Fruit fly (Drosophila melanogaster) whole organism, embryonic: ENCODE results near the gene qtc.

Experiments
- Adf1 ChIP-seq: fragments of 200-800 bp; sonication (Bioruptor generic); IDR thresholded peaks from 2 replicates; pipeline ENCODE4 v1.3.6; 2022; ENCODE audit warnings: missing biosample characterization, missing genetic modification characterization
- CG10959 ChIP-seq: fragments of 200-800 bp; sonication (Bioruptor generic); IDR thresholded peaks from 2 replicates; pipeline ENCODE4 v1.3.6; 2022; ENCODE audit warnings: missing biosample characterization, missing genetic modification characterization
- CG11504 ChIP-seq: fragments of 200-800 bp; sonication (Bioruptor generic); optimal IDR thresholded peaks from 3 replicates; lab custom pipeline; 2019; ENCODE audit warnings: missing biosample characterization, mild to moderate bottlenecking, missing genetic modification characterization, moderate library complexity
- CG12236 ChIP-seq: fragments of 200-800 bp; sonication (Bioruptor generic); optimal IDR thresholded peaks from 2 replicates; lab custom pipeline; 2016; ENCODE audit warnings: missing biosample characterization, missing genetic modification characterization
- CG14050 ChIP-seq: fragments of 200-800 bp; sonication (Bioruptor generic); IDR thresholded peaks from 3 replicates; pipeline ENCODE4 v1.3.6; 2022; ENCODE audit warnings: missing biosample characterization, missing genetic modification characterization
- CG15601 ChIP-seq: fragments of 200-800 bp; sonication (Bioruptor generic); optimal IDR thresholded peaks from 3 replicates; lab custom pipeline; 2019; ENCODE audit warnings: missing biosample characterization, mild to moderate bottlenecking, missing genetic modification characterization, moderate library complexity
- CG17829 ChIP-seq: fragments of 200-800 bp; optimal IDR thresholded peaks from 2 replicates; lab custom pipeline; 2019; ENCODE audit warnings: missing biosample characterization, mild to moderate bottlenecking, missing genetic modification characterization, moderate library complexity
- CG2678 ChIP-seq: fragments of 200-800 bp; sonication (Bioruptor generic); optimal IDR thresholded peaks from 3 replicates; lab custom pipeline; 2019; ENCODE audit warnings: missing biosample characterization, mild to moderate bottlenecking, missing genetic modification characterization, moderate library complexity
- CG3163 ChIP-seq: fragments of 200-800 bp; sonication (Bioruptor generic); optimal IDR thresholded peaks from 3 replicates; lab custom pipeline; 2016; ENCODE audit warnings: missing biosample characterization, missing genetic modification characterization
- CG33557 ChIP-seq: fragments of 200-800 bp; sonication (Bioruptor generic); optimal IDR thresholded peaks from 2 replicates; lab custom pipeline; 2019; ENCODE audit warnings: missing biosample characterization, mild to moderate bottlenecking, missing genetic modification characterization, moderate library complexity
- CG34224 ChIP-seq: fragments of 200-800 bp; sonication (Bioruptor generic); IDR thresholded peaks from 3 replicates; pipeline ENCODE4 v1.3.6; 2022; ENCODE audit warnings: missing biosample characterization, missing genetic modification characterization; ENCODE audit not compliant: partially characterized antibody
- CG3847 ChIP-seq: fragments of 200-800 bp; sonication (Bioruptor generic); IDR thresholded peaks from 2 replicates; pipeline ENCODE4 v1.3.6; 2022; ENCODE audit warnings: missing biosample characterization, missing genetic modification characterization
- CG43689 ChIP-seq: fragments of 200-800 bp; sonication (Bioruptor generic); IDR thresholded peaks from 2 replicates; pipeline ENCODE4 v1.3.6; 2022; ENCODE audit warnings: missing biosample characterization, missing genetic modification characterization
- CG4617 ChIP-seq: fragments of 200-800 bp; sonication (Bioruptor generic); optimal IDR thresholded peaks from 3 replicates; lab custom pipeline; 2016; ENCODE audit warnings: missing biosample characterization, missing genetic modification characterization, borderline replicate concordance
- CG6272 ChIP-seq: fragments of 200-800 bp; sonication (Bioruptor generic); IDR thresholded peaks from 2 replicates; pipeline ENCODE4 v1.3.6; 2022; ENCODE audit warnings: missing biosample characterization, missing genetic modification characterization
- CG6683 ChIP-seq: fragments of 200-800 bp; sonication (Bioruptor generic); optimal IDR thresholded peaks from 2 replicates; lab custom pipeline; 2017; ENCODE audit warnings: missing biosample characterization, mild to moderate bottlenecking, missing genetic modification characterization, missing genetic modification reagents
- CG8359 ChIP-seq: fragments of 200-800 bp; sonication (Bioruptor generic); optimal IDR thresholded peaks from 2 replicates; lab custom pipeline; 2017; ENCODE audit warnings: missing biosample characterization, mild to moderate bottlenecking, missing genetic modification characterization, borderline replicate concordance
- CG9817 ChIP-seq: fragments of 200-800 bp; sonication (Bioruptor generic); optimal IDR thresholded peaks from 2 replicates; lab custom pipeline; 2018; ENCODE audit warnings: missing biosample characterization, mild to moderate bottlenecking, missing genetic modification characterization, moderate library complexity
- Ets65A ChIP-seq: fragments of 200-800 bp; sonication (Bioruptor generic); peaks from one replicate; lab custom pipeline; 2016; ENCODE audit warnings: missing biosample characterization, missing genetic modification characterization
- Gsc ChIP-seq: fragments of 200-800 bp; sonication (Bioruptor generic); IDR thresholded peaks from 2 replicates; pipeline ENCODE4 v1.3.6; 2022; ENCODE audit warnings: missing biosample characterization, missing genetic modification characterization
- Hr3 ChIP-seq: fragments of 200-800 bp; sonication (Bioruptor generic); optimal IDR thresholded peaks from 3 replicates; lab custom pipeline; 2016; ENCODE audit warnings: missing biosample characterization, missing genetic modification characterization
- Lhr ChIP-seq: fragments of 200-800 bp; sonication (Bioruptor generic); optimal IDR thresholded peaks from 3 replicates; lab custom pipeline; 2017; ENCODE audit warnings: mild to moderate bottlenecking, missing biosample characterization, missing genetic modification reagents, missing genetic modification characterization
- Med ChIP-seq: fragments of 200-800 bp; sonication (Bioruptor generic); peaks from one replicate; lab custom pipeline; 2016; ENCODE audit warnings: missing biosample characterization, missing genetic modification characterization, mild to moderate bottlenecking, inconsistent platforms, moderate library complexity
- Mrtf ChIP-seq: fragments of 200-800 bp; sonication (Bioruptor generic); IDR thresholded peaks from 3 replicates; pipeline ENCODE4 v1.3.6; 2022; ENCODE audit warnings: missing biosample characterization, missing genetic modification characterization
- NC2β ChIP-seq: fragments of 200-800 bp; sonication (Bioruptor generic); optimal IDR thresholded peaks from 2 replicates; lab custom pipeline; 2016; ENCODE audit warnings: missing biosample characterization, missing genetic modification characterization
- NFAT ChIP-seq: fragments of 200-800 bp; sonication (Bioruptor generic); IDR thresholded peaks from 2 replicates; pipeline ENCODE4 v1.3.6; 2022; ENCODE audit warnings: missing biosample characterization, missing genetic modification characterization
- Neu2 ChIP-seq: fragments of 200-800 bp; sonication (Bioruptor generic); optimal IDR thresholded peaks from 3 replicates; lab custom pipeline; 2016; ENCODE audit warnings: missing biosample characterization, missing genetic modification characterization, borderline replicate concordance
- Oli ChIP-seq: fragments of 200-800 bp; sonication (Bioruptor generic); optimal IDR thresholded peaks from 2 replicates; lab custom pipeline; 2018; ENCODE audit warnings: missing biosample characterization, mild to moderate bottlenecking, missing genetic modification characterization, moderate library complexity
- Spps ChIP-seq: fragments of 200-800 bp; sonication (Bioruptor generic); optimal IDR thresholded peaks from 2 replicates; lab custom pipeline; 2018; ENCODE audit warnings: missing biosample characterization, mild to moderate bottlenecking, missing genetic modification characterization
- Xrp1 ChIP-seq: fragments of 200-800 bp; sonication (Bioruptor generic); IDR thresholded peaks from 2 replicates; pipeline ENCODE4 v1.3.6; 2022; ENCODE audit warnings: missing biosample characterization, missing genetic modification characterization
- YL-1 ChIP-seq: fragments of 200-800 bp; sonication (Bioruptor generic); optimal IDR thresholded peaks from 3 replicates; lab custom pipeline; 2017; ENCODE audit warnings: missing biosample characterization, mild to moderate bottlenecking, missing genetic modification characterization
- al ChIP-seq: fragments of 200-800 bp; sonication (Bioruptor generic); IDR thresholded peaks from 2 replicates; pipeline ENCODE4 v1.3.6; 2022; ENCODE audit warnings: missing biosample characterization, missing genetic modification characterization
- aop ChIP-seq: fragments of 200-800 bp; sonication (Bioruptor generic); IDR thresholded peaks from 2 replicates; pipeline ENCODE4 v1.3.6; 2022; ENCODE audit warnings: missing biosample characterization, missing genetic modification characterization
- ara ChIP-seq: fragments of 200-800 bp; sonication (Bioruptor generic); IDR thresholded peaks from 2 replicates; pipeline ENCODE4 v1.3.6; 2022; ENCODE audit warnings: missing biosample characterization, missing genetic modification characterization
- bcd ChIP-seq: fragments of 200-800 bp; sonication (Bioruptor generic); optimal IDR thresholded peaks from 2 replicates; lab custom pipeline; 2017; ENCODE audit warnings: missing biosample characterization, mild to moderate bottlenecking, missing genetic modification characterization
- bsh ChIP-seq, 2 experiments: fragments of 200-800 bp; sonication (Bioruptor generic); optimal IDR thresholded peaks; 2 replicates each; lab custom pipeline; 2017 to 2018; ENCODE audit warnings: mild to moderate bottlenecking in 2 of 2, missing biosample characterization in 2 of 2, missing genetic modification characterization in 2 of 2, moderate library complexity in 1 of 2
- cas ChIP-seq: fragments of 200-800 bp; sonication (Bioruptor generic); IDR thresholded peaks from 2 replicates; pipeline ENCODE4 v1.3.6; 2022; ENCODE audit warnings: missing biosample characterization, missing genetic modification characterization
- danr ChIP-seq: fragments of 200-800 bp; sonication (Bioruptor generic); IDR thresholded peaks from 2 replicates; pipeline ENCODE4 v1.3.6; 2022; ENCODE audit warnings: missing biosample characterization, missing genetic modification characterization
- dati ChIP-seq: fragments of 200-800 bp; sonication (Bioruptor generic); IDR thresholded peaks from 2 replicates; pipeline ENCODE4 v1.3.6; 2022; ENCODE audit warnings: missing biosample characterization, missing genetic modification characterization
- eve ChIP-seq, 2 experiments: fragments of >200 bp; optimal IDR thresholded peaks; 2 replicates each; lab custom pipeline; 2017; ENCODE audit warnings: missing biosample characterization in 2 of 2, missing genetic modification characterization in 2 of 2
- grn ChIP-seq: fragments of 200-800 bp; sonication (Bioruptor generic); optimal IDR thresholded peaks from 3 replicates; lab custom pipeline; 2017; ENCODE audit warnings: missing biosample characterization, missing genetic modification characterization
- lab ChIP-seq: fragments of 200-800 bp; sonication (Bioruptor generic); optimal IDR thresholded peaks from 3 replicates; lab custom pipeline; 2017; ENCODE audit warnings: missing biosample characterization, missing genetic modification characterization, mild to moderate bottlenecking, moderate library complexity, missing genetic modification reagents
- lmd ChIP-seq: fragments of 200-800 bp; sonication (Bioruptor generic); IDR thresholded peaks from 2 replicates; pipeline ENCODE4 v1.3.6; 2022; ENCODE audit warnings: missing biosample characterization, missing genetic modification characterization
- run ChIP-seq: fragments of 200-800 bp; sonication (Bioruptor generic); optimal IDR thresholded peaks from 3 replicates; lab custom pipeline; 2018; ENCODE audit warnings: missing biosample characterization, mild to moderate bottlenecking, missing genetic modification characterization
- sens ChIP-seq: fragments of 200-800 bp; sonication (Bioruptor generic); peaks from one replicate; lab custom pipeline; 2016; ENCODE audit warnings: missing biosample characterization, missing genetic modification characterization
- sisA ChIP-seq: fragments of 200-800 bp; sonication (Bioruptor generic); IDR thresholded peaks from 2 replicates; pipeline ENCODE4 v1.3.6; 2022; ENCODE audit warnings: missing biosample characterization, missing genetic modification characterization
- slbo ChIP-seq: fragments of 200-800 bp; sonication (Bioruptor generic); IDR thresholded peaks from 2 replicates; pipeline ENCODE4 v1.3.6; 2022; ENCODE audit warnings: missing biosample characterization, missing genetic modification characterization
- slp2 ChIP-seq: fragments of 200-800 bp; sonication (Bioruptor generic); optimal IDR thresholded peaks from 2 replicates; lab custom pipeline; 2016; ENCODE audit warnings: missing biosample characterization, missing genetic modification characterization
- so ChIP-seq: fragments of 200-800 bp; sonication (Bioruptor generic); IDR thresholded peaks from 3 replicates; pipeline ENCODE4 v1.3.6; 2022; ENCODE audit warnings: missing biosample characterization, missing genetic modification characterization
- stwl ChIP-seq: fragments of 200-800 bp; sonication (Bioruptor generic); optimal IDR thresholded peaks from 3 replicates; lab custom pipeline; 2018; ENCODE audit warnings: missing biosample characterization, mild to moderate bottlenecking, missing genetic modification characterization, moderate library complexity
- z ChIP-seq: fragments of 200-800 bp; sonication (Bioruptor generic); IDR thresholded peaks from 3 replicates; pipeline ENCODE4 v1.3.6; 2022; ENCODE audit warnings: missing biosample characterization, missing genetic modification characterization

Gene qtc

DNA sequence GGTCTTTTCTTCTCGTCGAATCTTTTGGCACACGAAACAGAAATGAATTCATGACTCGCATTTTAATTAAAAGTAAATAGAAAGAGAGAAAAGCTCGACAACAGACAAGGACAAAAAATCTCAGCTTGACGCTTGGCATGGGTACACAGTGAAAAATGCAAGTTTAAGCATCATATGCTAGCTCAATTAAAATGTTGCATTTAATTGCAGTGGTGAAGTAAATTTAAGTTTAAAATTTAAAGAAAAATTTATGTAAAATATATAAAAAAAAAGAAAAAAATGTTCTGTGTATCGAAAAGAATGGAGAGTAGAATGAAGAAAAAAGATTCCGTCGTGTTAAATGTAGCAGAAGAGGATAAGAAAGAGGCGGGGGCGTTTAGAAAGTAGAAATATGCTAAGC, 24.9 kb downstream of the qtc start (continued):
- TF ChIP-seq Spps (no peak), aop (GFP tag; lab: Robert Waterston, UW) (no peak), CG15601 (tag; lab: Kevin White, UChicago) (no peak), CG9817 (no peak), CG11504 (tag; lab: Kevin White, UChicago) (peak; percentile 23), sisA (GFP tag; lab: Robert Waterston, UW) (peak; percentile 23; the same call in 1 of the 2 replicates), so (no peak), slbo (GFP tag; lab: Robert Waterston, UW) (peak; percentile 46; the same call in 1 of the 2 replicates), CG14050 (no peak), CG3163 (GFP tag; lab: Kevin White, UChicago) (no peak), sens (GFP tag; lab: Kevin White, UChicago) (peak; percentile 55), Oli (peak; percentile 1), lab (GFP tag; lab: Kevin White, UChicago) (peak; percentile 37), al (GFP tag; lab: Robert Waterston, UW) (no peak), CG8359 (no peak), Xrp1 (GFP tag; lab: Robert Waterston, UW) (no peak), lmd (GFP tag; lab: Robert Waterston, UW) (no peak), NFAT (no peak), Hr3 (GFP tag; lab: Kevin White, UChicago) (no peak), Lhr (no peak), CG33557 (GFP tag; lab: Kevin White, UChicago) (no peak), CG43689 (GFP tag; lab: Robert Waterston, UW) (no peak), CG34224 (GFP tag; lab: Robert Waterston, UW) (no peak), CG17829 (no peak), Med (GFP tag; lab: Kevin White, UChicago) (peak; percentile 23), eve (GFP tag; optimal IDR thresholded peaks at IDR 0.05; lab: Kevin White, UChicago) (no peak)

DNA sequence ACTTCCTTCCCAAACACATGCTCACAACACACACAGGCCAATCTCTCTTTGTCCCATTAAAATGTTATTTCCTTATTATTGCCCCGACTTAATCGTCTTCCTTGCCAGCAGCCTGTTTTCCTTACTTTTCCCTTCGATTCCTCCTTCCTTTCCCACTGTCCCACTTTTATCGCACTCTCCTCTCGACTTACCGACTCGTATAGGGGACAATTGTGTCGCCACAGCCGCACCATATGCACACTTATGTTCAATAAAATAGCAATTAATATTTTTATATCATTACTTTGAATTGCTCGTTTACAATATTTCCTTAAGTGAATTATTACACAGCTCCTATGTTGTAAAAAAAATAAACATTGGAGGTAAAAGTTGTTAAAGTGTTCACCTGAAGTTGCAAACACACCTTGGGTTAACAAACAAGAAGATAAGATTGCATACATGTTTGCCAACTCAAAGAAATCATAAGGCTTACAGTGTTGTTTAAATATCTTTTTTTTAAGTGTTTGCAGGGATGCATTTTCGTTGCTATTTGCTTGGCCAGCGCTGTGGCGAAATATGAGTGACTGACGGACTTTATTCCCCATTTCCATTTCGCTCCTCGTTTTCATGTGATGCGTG, 26.4 kb downstream of the qtc start:
- peak; percentile 67 for TF ChIP-seq run (tag; lab: Kevin White, UChicago)
- no peak for TF ChIP-seq Adf1 (GFP tag; lab: Robert Waterston, UW)
- TF ChIP-seq z (GFP tag; lab: Robert Waterston, UW), result peak; percentile 30; the same call in 1 of the 3 replicates
- TF ChIP-seq dati (GFP tag; lab: Robert Waterston, UW), result no peak
- TF ChIP-seq bsh (GFP tag; optimal IDR thresholded peaks at IDR 0.05; lab: Kevin White, UChicago), result peak; percentile 74 to 79
- peak; percentile 17 for TF ChIP-seq YL-1 (GFP tag; lab: Kevin White, UChicago)
- no peak for TF ChIP-seq CG34224 (GFP tag; lab: Robert Waterston, UW)
- TF ChIP-seq CG10959, result peak; percentile 25; the same call in 1 of the 2 replicates
- no peak for TF ChIP-seq stwl
- TF ChIP-seq CG6272 (GFP tag; lab: Robert Waterston, UW), result no peak
- TF ChIP-seq CG4617 (GFP tag; lab: Kevin White, UChicago), result peak; percentile 49
- peak; percentile 61 for TF ChIP-seq CG9817
- TF ChIP-seq CG2678 (tag; lab: Kevin White, UChicago), result peak; percentile 90
- peak; percentile 96 for TF ChIP-seq Ets65A
- TF ChIP-seq slp2 (GFP tag; lab: Kevin White, UChicago), result no peak
- no peak for TF ChIP-seq cas (GFP tag; lab: Robert Waterston, UW)
- TF ChIP-seq bcd (GFP tag; lab: Kevin White, UChicago), result peak; percentile 72
- no peak for TF ChIP-seq grn (GFP tag; lab: Kevin White, UChicago)
- peak; percentile 56 for TF ChIP-seq NC2β (GFP tag; lab: Kevin White, UChicago)
- peak; percentile 62; the same call in 1 of the 2 replicates for TF ChIP-seq ara (GFP tag; lab: Robert Waterston, UW)
- TF ChIP-seq Neu2 (GFP tag; lab: Kevin White, UChicago), result no peak
- peak; percentile 36 for TF ChIP-seq CG3847 (GFP tag; lab: Robert Waterston, UW)
- TF ChIP-seq CG6683 (GFP tag; lab: Kevin White, UChicago), result peak; percentile 57
- no peak; the same call in 2 of the 3 replicates for TF ChIP-seq Mrtf (GFP tag; lab: Robert Waterston, UW)
- peak; percentile 42; the same call in 1 of the 2 replicates for TF ChIP-seq danr (GFP tag; lab: Robert Waterston, UW)
- TF ChIP-seq CG12236, result peak; percentile 63
- TF ChIP-seq sisA (GFP tag; lab: Robert Waterston, UW), result peak; percentile 57
- TF ChIP-seq Gsc (GFP tag; lab: Robert Waterston, UW), result no peak
